Worm (Caenorhabditis elegans) whole organism, L4 larva: ENCODE data around the gene slr-2.

Experiments used
- F10B5.3 ChIP-seq: sonication (generic microtip); optimal IDR thresholded peaks from 2 replicates; lab custom pipeline; 2016; ENCODE audit warnings: mild to moderate bottlenecking, missing genetic modification characterization, missing compliant biosample characterization
- F26F4.8 ChIP-seq: fragments of 200-800 bp; sonication (Bioruptor generic); conservative IDR thresholded peaks from 2 replicates; pipeline ENCODE4 v1.3.6; 2022; ENCODE audit warnings: missing genetic modification characterization, missing compliant biosample characterization
- F44E2.7 ChIP-seq: fragments of 200-800 bp; sonication (Bioruptor generic); IDR thresholded peaks from 2 replicates; pipeline ENCODE4 v2.1.2; 2022; ENCODE audit warnings: missing genetic modification characterization, missing compliant biosample characterization
- R02D3.7 ChIP-seq: fragments of 150-350 bp; sonication (generic microtip); optimal IDR thresholded peaks from 3 replicates; lab custom pipeline; 2014; ENCODE audit warnings: missing biosample characterization, missing genetic modification characterization
- T26A8.4 ChIP-seq: fragments of 200-800 bp; sonication (Bioruptor generic); IDR thresholded peaks from 2 replicates; pipeline ENCODE4 v1.3.6; 2022; ENCODE audit warnings: missing genetic modification characterization, missing compliant biosample characterization
- Y48G9A.11 ChIP-seq: fragments of 200-800 bp; sonication (Bioruptor generic); IDR thresholded peaks from 2 replicates; pipeline ENCODE4 v1.3.6; 2022; ENCODE audit warnings: missing genetic modification reagents, missing genetic modification characterization, missing compliant biosample characterization
- Y5F2A.4 ChIP-seq: fragments of 200-800 bp; sonication (Bioruptor generic); optimal IDR thresholded peaks from 2 replicates; lab custom pipeline; 2018; ENCODE audit warnings: mild to moderate bottlenecking, missing genetic modification characterization, missing compliant biosample characterization
- Y75B8A.6 ChIP-seq: fragments of 200-800 bp; sonication (Bioruptor generic); IDR thresholded peaks from 2 replicates; pipeline ENCODE4 v1.3.6; 2022; ENCODE audit warnings: missing genetic modification reagents, missing genetic modification characterization, missing compliant biosample characterization
- ZK546.5 ChIP-seq, 2 experiments: sonication (generic microtip); optimal IDR thresholded peaks; 2 replicates each; lab custom pipeline; 2017; ENCODE audit warnings: missing biosample characterization in 2 of 2, missing genetic modification characterization in 2 of 2
- aha-1 ChIP-seq: fragments of 150-350 bp; peaks from one replicate; lab custom pipeline; 2014; ENCODE audit warnings: missing biosample characterization, missing genetic modification characterization
- aly-2 ChIP-seq: sonication (generic microtip); optimal IDR thresholded peaks from 2 replicates; lab custom pipeline; 2018; ENCODE audit warnings: missing biosample characterization, missing genetic modification characterization
- arid-1 ChIP-seq: fragments of 200-800 bp; sonication (Bioruptor generic); conservative IDR thresholded peaks from 2 replicates; pipeline ENCODE4 v1.3.6; 2022; ENCODE audit warnings: missing genetic modification reagents, missing genetic modification characterization, missing compliant biosample characterization
- attf-4 ChIP-seq: sonication (generic microtip); optimal IDR thresholded peaks from 3 replicates; lab custom pipeline; 2017; ENCODE audit warnings: missing biosample characterization, missing genetic modification characterization
- ceh-20 ChIP-seq: fragments of 200-800 bp; sonication (Bioruptor generic); IDR thresholded peaks from 2 replicates; pipeline ENCODE4 v1.3.6; 2022; ENCODE audit warnings: missing genetic modification reagents, missing genetic modification characterization, missing compliant biosample characterization
- ceh-28 ChIP-seq: fragments of 150-350 bp; optimal IDR thresholded peaks from 2 replicates; lab custom pipeline; 2014; ENCODE audit warnings: missing biosample characterization, missing genetic modification reagents, missing genetic modification characterization
- cey-2 ChIP-seq: sonication (generic microtip); optimal IDR thresholded peaks from 3 replicates; lab custom pipeline; 2017; ENCODE audit warnings: missing genetic modification characterization, mild to moderate bottlenecking, missing compliant biosample characterization, antibody characterized with exemption, borderline replicate concordance; ENCODE audit not compliant: insufficient read depth
- ctbp-1 ChIP-seq: fragments of 200-800 bp; sonication (Bioruptor generic); IDR thresholded peaks from 2 replicates; pipeline ENCODE4 v1.3.6; 2022; ENCODE audit warnings: missing genetic modification reagents, missing genetic modification characterization, missing compliant biosample characterization
- daf-16 ChIP-seq, 3 experiments: sonication (generic microtip); optimal IDR thresholded peaks; 2 replicates each; lab custom pipeline; 2016 to 2017; ENCODE audit warnings: missing genetic modification characterization in 3 of 3, missing genetic modification reagents in 3 of 3, mild to moderate bottlenecking in 2 of 3, missing compliant biosample characterization in 2 of 3, missing biosample characterization in 1 of 3, moderate library complexity in 1 of 3
- daf-8 ChIP-seq: fragments of 200-800 bp; sonication (Bioruptor generic); IDR thresholded peaks from 2 replicates; pipeline ENCODE4 v1.3.6; 2022; ENCODE audit warnings: missing genetic modification characterization, missing compliant biosample characterization
- dmd-6 ChIP-seq: fragments of 200-800 bp; sonication (Bioruptor generic); IDR thresholded peaks from 2 replicates; pipeline ENCODE4 v1.3.6; 2022; ENCODE audit warnings: missing genetic modification reagents, missing genetic modification characterization, missing compliant biosample characterization
- dmd-8 ChIP-seq: fragments of 200-800 bp; sonication (Bioruptor generic); IDR thresholded peaks from 2 replicates; pipeline ENCODE4 v1.3.6; 2022; ENCODE audit warnings: missing genetic modification characterization, missing compliant biosample characterization
- dpl-1 ChIP-seq: fragments of 150-350 bp; optimal IDR thresholded peaks from 2 replicates; lab custom pipeline; 2014; ENCODE audit warnings: missing biosample characterization, missing genetic modification reagents, missing genetic modification characterization
- duxl-1 ChIP-seq: sonication (generic microtip); optimal IDR thresholded peaks from 2 replicates; lab custom pipeline; 2016; ENCODE audit warnings: mild to moderate bottlenecking, missing genetic modification characterization, moderate library complexity, missing compliant biosample characterization; ENCODE audit not compliant: poor library complexity
- egl-27 ChIP-seq: sonication (generic microtip); optimal IDR thresholded peaks from 3 replicates; lab custom pipeline; 2017; ENCODE audit warnings: missing biosample characterization, missing genetic modification reagents, missing genetic modification characterization
- fkh-10 ChIP-seq: fragments of 150-350 bp; optimal IDR thresholded peaks from 2 replicates; lab custom pipeline; 2014; ENCODE audit warnings: missing biosample characterization, missing genetic modification reagents, missing genetic modification characterization
- gei-8 ChIP-seq: fragments of 200-800 bp; sonication (Bioruptor generic); optimal IDR thresholded peaks from 2 replicates; lab custom pipeline; 2018; ENCODE audit warnings: mild to moderate bottlenecking, missing genetic modification characterization, missing compliant biosample characterization
- hif-1 ChIP-seq, 2 experiments: sonication (generic microtip); optimal IDR thresholded peaks; 2 replicates each; lab custom pipeline; 2016 to 2017; ENCODE audit warnings: missing compliant biosample characterization in 2 of 2, missing genetic modification characterization in 2 of 2, missing genetic modification reagents in 2 of 2, missing genotype in 2 of 2, mild to moderate bottlenecking in 1 of 2
- hlh-30 ChIP-seq: sonication (generic microtip); optimal IDR thresholded peaks from 2 replicates; lab custom pipeline; 2017; ENCODE audit warnings: antibody characterized with exemption, mild to moderate bottlenecking, missing genetic modification characterization, missing compliant biosample characterization; ENCODE audit not compliant: insufficient read depth
- hmg-1.1 ChIP-seq: fragments of 200-800 bp; sonication (Bioruptor generic); IDR thresholded peaks from 2 replicates; pipeline ENCODE4 v1.3.6; 2022; ENCODE audit warnings: missing genetic modification reagents, missing genetic modification characterization, missing compliant biosample characterization
- jun-1 ChIP-seq: fragments of 150-350 bp; optimal IDR thresholded peaks from 2 replicates; lab custom pipeline; 2014; ENCODE audit warnings: missing biosample characterization, missing genetic modification reagents, missing genetic modification characterization
- lin-15B ChIP-seq: fragments of 150-350 bp; sonication (generic microtip); optimal IDR thresholded peaks from 3 replicates; lab custom pipeline; 2014; ENCODE audit warnings: missing biosample characterization, missing genetic modification characterization
- lin-29 ChIP-seq: fragments of 200-800 bp; sonication (Bioruptor generic); IDR thresholded peaks from 2 replicates; pipeline ENCODE4 v1.3.6; 2022; ENCODE audit warnings: missing genetic modification reagents, missing genetic modification characterization, missing compliant biosample characterization
- lin-38 ChIP-seq: fragments of 200-800 bp; sonication (Bioruptor generic); IDR thresholded peaks from 2 replicates; pipeline ENCODE4 v1.3.6; 2022; ENCODE audit warnings: missing genetic modification reagents, missing genetic modification characterization, missing compliant biosample characterization
- lin-39 ChIP-seq: fragments of 150-350 bp; optimal IDR thresholded peaks from 2 replicates; lab custom pipeline; 2014; ENCODE audit warnings: missing biosample characterization, missing genetic modification reagents, missing genetic modification characterization
- mes-2 ChIP-seq: sonication (generic microtip); optimal IDR thresholded peaks from 2 replicates; lab custom pipeline; 2016; ENCODE audit warnings: missing genotype, mild to moderate bottlenecking, missing genetic modification characterization, missing compliant biosample characterization; ENCODE audit not compliant: poor library complexity, severe bottlenecking
- mxl-2 ChIP-seq: fragments of 200-800 bp; sonication (Bioruptor generic); conservative IDR thresholded peaks from 2 replicates; pipeline ENCODE4 v1.3.6; 2022; ENCODE audit warnings: missing genetic modification reagents, missing genetic modification characterization, missing compliant biosample characterization
- nhr-237 ChIP-seq: sonication (generic microtip); optimal IDR thresholded peaks from 2 replicates; lab custom pipeline; 2017; ENCODE audit warnings: missing biosample characterization, missing genetic modification characterization
- nhr-77 ChIP-seq: fragments of 150-350 bp; optimal IDR thresholded peaks from 2 replicates; lab custom pipeline; 2014; ENCODE audit warnings: missing biosample characterization, missing genetic modification characterization
- pha-4 ChIP-seq, 2 experiments: fragments of 150-350 bp in 1 of 2; fragments of 200-800 bp in 1 of 2; sonication (Bioruptor generic) in 1 of 2; IDR thresholded peaks in 1 of 2; optimal IDR thresholded peaks in 1 of 2; 2 replicates each; pipeline versions ENCODE4 v1.3.6 to Lab custom; 2014 to 2022; ENCODE audit warnings: missing genetic modification characterization in 2 of 2, missing genetic modification reagents in 2 of 2, missing biosample characterization in 1 of 2, missing compliant biosample characterization in 1 of 2
- pqm-1 ChIP-seq: sonication (generic microtip); optimal IDR thresholded peaks from 2 replicates; lab custom pipeline; 2017; ENCODE audit warnings: missing biosample characterization, missing genetic modification characterization
- saeg-2 ChIP-seq: fragments of 200-800 bp; sonication (Bioruptor generic); IDR thresholded peaks from 2 replicates; pipeline ENCODE4 v1.3.6; 2022; ENCODE audit warnings: missing genetic modification reagents, missing genetic modification characterization, missing compliant biosample characterization
- set-16 ChIP-seq: fragments of 200-800 bp; sonication (Bioruptor generic); IDR thresholded peaks from 2 replicates; pipeline ENCODE4 v1.3.6; 2022; ENCODE audit warnings: missing genetic modification reagents, missing genetic modification characterization, missing compliant biosample characterization
- tag-97 ChIP-seq: fragments of 200-800 bp; sonication (Bioruptor generic); IDR thresholded peaks from 2 replicates; pipeline ENCODE4 v1.3.6; 2022; ENCODE audit warnings: missing genetic modification characterization, missing compliant biosample characterization
- tra-1 ChIP-seq: fragments of 200-800 bp; sonication (Bioruptor generic); IDR thresholded peaks from 2 replicates; pipeline ENCODE4 v1.3.6; 2022; ENCODE audit warnings: missing genetic modification reagents, missing genetic modification characterization, missing compliant biosample characterization
- unc-130 ChIP-seq: sonication (generic microtip); optimal IDR thresholded peaks from 2 replicates; lab custom pipeline; 2016; ENCODE audit warnings: missing genetic modification reagents, missing genetic modification characterization, missing compliant biosample characterization
- vab-7 ChIP-seq: fragments of 200-800 bp; sonication (Bioruptor generic); IDR thresholded peaks from 2 replicates; pipeline ENCODE4 v1.3.6; 2022; ENCODE audit warnings: missing genetic modification reagents, missing genetic modification characterization, missing compliant biosample characterization
- zag-1 ChIP-seq: fragments of 150-350 bp; optimal IDR thresholded peaks from 2 replicates; lab custom pipeline; 2014; ENCODE audit warnings: missing biosample characterization, missing genetic modification characterization
- zfp-3 ChIP-seq: fragments of 200-800 bp; sonication (Bioruptor generic); conservative IDR thresholded peaks from 2 replicates; pipeline ENCODE4 v1.3.6; 2022; ENCODE audit warnings: missing genetic modification reagents, missing genetic modification characterization, missing compliant biosample characterization
- zip-11 ChIP-seq: fragments of 200-800 bp; sonication (Bioruptor generic); IDR thresholded peaks from 2 replicates; pipeline ENCODE4 v1.3.6; 2022; ENCODE audit warnings: missing genetic modification characterization, missing compliant biosample characterization
- ztf-7 ChIP-seq: fragments of 150-350 bp; optimal IDR thresholded peaks from 2 replicates; lab custom pipeline; 2014; ENCODE audit warnings: missing biosample characterization, missing genetic modification characterization

Gene slr-2

DNA sequence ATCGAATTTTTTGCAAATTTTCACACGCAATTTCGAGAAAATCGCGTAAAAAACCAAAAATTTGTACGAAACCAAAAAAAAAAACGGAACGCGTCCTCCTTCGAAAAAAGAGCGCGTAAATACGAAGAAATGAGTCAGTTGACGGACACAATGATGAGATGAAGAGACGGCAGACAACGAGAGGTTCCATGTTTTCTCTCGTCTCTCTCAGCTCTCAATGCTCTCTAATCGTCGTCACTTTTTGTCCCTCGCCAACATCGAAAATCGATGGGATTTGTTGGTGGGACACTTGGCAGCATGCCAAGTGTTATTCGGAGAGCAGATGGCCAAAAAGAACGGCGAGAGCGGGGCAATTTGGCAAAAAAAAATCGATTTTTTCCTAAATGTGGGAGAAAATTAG is 7.8 kb upstream of the slr-2 start (continued):
- TF ChIP-seq mes-2 (peak; percentile 74), nhr-77 (peak; percentile 16), F10B5.3 (tag; lab: Kevin White, UChicago) (no peak), pqm-1 (tag; lab: Kevin White, UChicago) (no peak), T26A8.4 (GFP tag; lab: Robert Waterston, UW) (peak; percentile 59), daf-8 (GFP tag; lab: Robert Waterston, UW) (no peak), hmg-1.1 (GFP tag; lab: Robert Waterston, UW) (peak; percentile 90), arid-1 (GFP tag; lab: Robert Waterston, UW) (no peak; the same call in 1 of the 2 replicates), R02D3.7 (tag; lab: Kevin White, UChicago) (no peak), zip-11 (GFP tag; lab: Robert Waterston, UW) (no peak), hif-1 (tag; optimal IDR thresholded peaks at IDR 0.05; lab: Kevin White, UChicago) (peak in 1 of 2 experiments; percentile 54), nhr-237 (tag; lab: Kevin White, UChicago) (no peak), fkh-10 (GFP tag; lab: Kevin White, UChicago) (peak; percentile 1), dmd-8 (no peak), mxl-2 (GFP tag; lab: Robert Waterston, UW) (no peak), lin-15B (no peak), vab-7 (GFP tag; lab: Robert Waterston, UW) (no peak), dpl-1 (GFP tag; lab: Kevin White, UChicago) (peak; percentile 73), dmd-6 (GFP tag; lab: Robert Waterston, UW) (peak; percentile 59), ZK546.5 (tag; optimal IDR thresholded peaks at IDR 0.05; lab: Kevin White, UChicago) (no peak), ceh-20 (GFP tag; lab: Robert Waterston, UW) (peak; percentile 77), jun-1 (peak; percentile 6), pha-4 (GFP tag; IDR thresholded peaks at IDR 0.05; lab: Robert Waterston, UW) (peak; percentile 31; the same call in 1 of the 2 replicates), pha-4 (tag; optimal IDR thresholded peaks at IDR 0.05; lab: Kevin White, UChicago) (peak; percentile 68), egl-27 (tag; lab: Kevin White, UChicago) (no peak), ceh-28 (peak; percentile 71), cey-2 (no peak), Y75B8A.6 (no peak), F26F4.8 (no peak), Y48G9A.11 (GFP tag; lab: Robert Waterston, UW) (no peak), duxl-1 (tag; lab: Kevin White, UChicago) (peak; percentile 41), saeg-2 (GFP tag; lab: Robert Waterston, UW) (no peak), F44E2.7 (GFP tag; lab: Robert Waterston, UW) (no peak), lin-39 (tag; lab: Kevin White, UChicago) (no peak), gei-8 (GFP tag; lab: Kevin White, UChicago) (no peak), unc-130 (GFP tag; lab: Kevin White, UChicago) (no peak), daf-16 (GFP tag; optimal IDR thresholded peaks at IDR 0.05; lab: Kevin White, UChicago) (peak in 1 of 2 experiments; percentile 83), daf-16 (tag; optimal IDR thresholded peaks at IDR 0.05; lab: Kevin White, UChicago) (peak; percentile 70), tag-97 (GFP tag; lab: Robert Waterston, UW) (no peak), set-16 (GFP tag; lab: Robert Waterston, UW) (0 out of 2 replicates have a peak, but pooled peaks have one; percentile 7), lin-38 (GFP tag; lab: Robert Waterston, UW) (peak; percentile 77), zfp-3 (no peak), tra-1 (GFP tag; lab: Robert Waterston, UW) (0 out of 2 replicates have a peak, but pooled peaks have one; percentile 22), lin-29 (peak; percentile 46; the same call in 1 of the 2 replicates), hlh-30 (tag; lab: Kevin White, UChicago) (peak; percentile 88), zag-1 (tag; lab: Kevin White, UChicago) (no peak), attf-4 (no peak), aha-1 (tag; lab: Kevin White, UChicago) (peak; percentile 98), aly-2 (tag; lab: Kevin White, UChicago) (no peak), ctbp-1 (peak; percentile 64), Y5F2A.4 (no peak), ztf-7 (tag; lab: Kevin White, UChicago) (no peak)
